Worm (Caenorhabditis elegans): Measurements from ENCODE around the gene affl-1.

affl-1 gene

DNA sequence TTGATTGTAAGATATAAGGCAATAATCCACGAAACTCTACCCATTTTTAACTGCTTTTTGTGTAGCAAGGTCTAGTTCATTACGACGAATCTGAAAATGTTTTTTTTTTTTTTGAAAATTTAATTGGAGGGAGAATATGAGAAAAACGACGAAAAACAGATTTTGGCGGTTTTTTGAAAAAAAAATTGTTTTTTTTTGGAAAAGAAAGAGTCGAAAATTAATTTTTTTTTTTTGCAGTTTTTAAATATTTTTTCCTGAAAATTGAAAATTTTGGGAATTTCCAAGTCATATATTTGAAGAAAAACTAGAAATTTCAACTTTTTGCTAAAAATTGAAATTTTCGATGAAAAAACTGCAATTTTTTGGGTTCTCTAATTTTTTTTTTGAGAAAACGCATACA is 21.4 kb upstream of the affl-1 start, which contains the start of gene stim-1:
TSS of gene stim-1 (minus strand) at position 101 of the 400 bp plus-strand sequence.
- TF ChIP-seq F49E8.2 (tag; optimal IDR thresholded peaks at IDR 0.05; ENCODE audit: borderline replicate concordance): no peak
- TF ChIP-seq fkh-10 (GFP tag; optimal IDR thresholded peaks at IDR 0.05): no peak
- TF ChIP-seq F10B5.3 (tag; optimal IDR thresholded peaks at IDR 0.05): no peak
- no peak for TF ChIP-seq zfp-3 (GFP tag; conservative IDR thresholded peaks at IDR 0.05)
- TF ChIP-seq madf-5 (GFP tag; IDR thresholded peaks at IDR 0.05): no peak
- TF ChIP-seq Y48G9A.11 (GFP tag; IDR thresholded peaks at IDR 0.05): no peak
- no peak for TF ChIP-seq daf-19 (GFP tag; conservative IDR thresholded peaks at IDR 0.05)
- no peak for TF ChIP-seq Y75B8A.6 (GFP tag; IDR thresholded peaks at IDR 0.05)
- TF ChIP-seq egl-27 (tag; optimal IDR thresholded peaks at IDR 0.05): no peak

ce11 chrIII:422553-422952 is 17.5 kb upstream of the affl-1 start:
- no peak for TF ChIP-seq jun-1 (tag; optimal IDR thresholded peaks at IDR 0.05)
- peak; percentile 27 for TF ChIP-seq pqm-1 (tag; optimal IDR thresholded peaks at IDR 0.05)
- no peak for TF ChIP-seq zip-2 (tag; optimal IDR thresholded peaks at IDR 0.05)
- no peak for TF ChIP-seq tra-1 (GFP tag; IDR thresholded peaks at IDR 0.05)
- no peak for TF ChIP-seq daf-16 (GFP tag; optimal IDR thresholded peaks at IDR 0.05)
- peak; percentile 47 for TF ChIP-seq daf-16 (tag; optimal IDR thresholded peaks at IDR 0.05)
- peak; percentile 44 for TF ChIP-seq aha-1 (tag)
- peak; percentile 53 for TF ChIP-seq nhr-28 (tag; optimal IDR thresholded peaks at IDR 0.05)

DNA sequence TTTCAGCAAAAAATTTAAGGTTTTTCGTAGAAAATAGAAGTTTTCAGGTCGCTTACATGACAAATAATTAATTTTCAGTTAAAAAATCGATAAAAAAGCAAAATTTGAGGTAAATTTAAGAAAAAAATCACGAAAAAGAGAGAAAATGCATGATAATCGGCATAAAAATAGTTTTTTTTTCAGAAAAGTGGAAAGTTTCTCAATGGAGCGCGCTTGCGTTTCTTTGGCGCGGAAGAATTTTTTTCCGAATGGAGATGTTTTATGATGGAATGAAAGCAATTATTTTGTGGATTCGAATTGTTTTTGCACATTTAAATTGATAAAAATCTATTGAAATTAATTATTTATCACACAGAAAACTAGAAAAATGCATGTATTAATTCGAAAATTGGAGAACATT is 16.2 kb upstream of the affl-1 start:
- TF ChIP-seq F10B5.3 (tag; optimal IDR thresholded peaks at IDR 0.05) (no peak), spr-3 (GFP tag; optimal IDR thresholded peaks at IDR 0.05) (no peak), duxl-1 (tag; optimal IDR thresholded peaks at IDR 0.05; ENCODE audit: poor library complexity) (no peak), lin-38 (GFP tag; IDR thresholded peaks at IDR 0.05) (peak; percentile 79), zip-11 (GFP tag; IDR thresholded peaks at IDR 0.05) (no peak), lin-39 (tag; optimal IDR thresholded peaks at IDR 0.05) (no peak), dpl-1 (GFP tag; optimal IDR thresholded peaks at IDR 0.05) (peak; percentile 44), lin-1 (GFP tag; IDR thresholded peaks at IDR 0.05) (no peak), ceh-44 (GFP tag; IDR thresholded peaks at IDR 0.05) (no peak), attf-4 (tag; optimal IDR thresholded peaks at IDR 0.05) (no peak)

DNA sequence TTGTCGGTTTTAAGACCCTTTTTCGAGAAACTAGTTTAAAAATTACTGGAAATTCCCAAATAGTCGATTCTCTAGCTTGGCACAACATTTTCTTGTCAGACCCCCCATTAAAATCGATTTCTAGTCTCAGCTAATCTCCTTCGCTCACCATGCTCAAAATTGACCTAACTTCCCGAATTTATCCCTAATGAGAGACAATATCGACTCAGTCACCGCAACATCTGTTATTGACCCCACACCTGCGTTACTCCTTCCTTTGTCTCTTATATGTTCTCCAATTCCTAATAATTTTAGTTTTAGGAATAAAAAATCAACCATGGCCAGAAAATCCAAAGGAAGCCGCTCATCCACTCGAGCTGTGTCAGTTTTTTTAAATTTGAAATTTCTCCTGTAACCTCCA is 11.0 kb upstream of the affl-1 start, which contains the start of gene cec-8:
TSS of gene cec-8 (plus strand) at position 301 of the 400 bp plus-strand sequence.
- TF ChIP-seq nhr-10 (tag; optimal IDR thresholded peaks at IDR 0.05) (no peak), ctbp-1 (GFP tag; IDR thresholded peaks at IDR 0.05) (no peak), ztf-7 (tag; optimal IDR thresholded peaks at IDR 0.05) (no peak), F37D6.2 (tag; optimal IDR thresholded peaks at IDR 0.05) (no peak), nhr-77 (tag; optimal IDR thresholded peaks at IDR 0.05) (no peak), dmd-6 (GFP tag; IDR thresholded peaks at IDR 0.05) (no peak), ZK337.2 (GFP tag; IDR thresholded peaks at IDR 0.05) (no peak), hlh-30 (tag; optimal IDR thresholded peaks at IDR 0.05; ENCODE audit: insufficient read depth) (no peak), nhr-6 (tag; optimal IDR thresholded peaks at IDR 0.05) (no peak), hlh-11 (tag; optimal IDR thresholded peaks at IDR 0.05) (no peak), skn-1 (tag; optimal IDR thresholded peaks at IDR 0.05) (no peak), unc-39 (tag; optimal IDR thresholded peaks at IDR 0.05) (no peak), snpc-1.2 (GFP tag; IDR thresholded peaks at IDR 0.05) (no peak), attf-4 (tag; optimal IDR thresholded peaks at IDR 0.05) (no peak), ceh-20 (GFP tag; IDR thresholded peaks at IDR 0.05) (no peak), tag-97 (GFP tag; IDR thresholded peaks at IDR 0.05) (no peak), ceh-44 (GFP tag; IDR thresholded peaks at IDR 0.05) (no peak), D1046.2 (GFP tag; IDR thresholded peaks at IDR 0.05) (no peak), ZK546.5 (tag; optimal IDR thresholded peaks at IDR 0.05) (no peak)

Measured in whole organism, L4 larva.